Worm (Caenorhabditis elegans): ENCODE data around the gene C31B8.9.

- no peak for TF ChIP-seq fos-1 (tag; optimal IDR thresholded peaks at IDR 0.05)
- TF ChIP-seq madf-5 (GFP tag; IDR thresholded peaks at IDR 0.05), result no peak
- no peak for TF ChIP-seq lsy-2 (tag; optimal IDR thresholded peaks at IDR 0.05)
- no peak for TF ChIP-seq gei-8 (GFP tag; optimal IDR thresholded peaks at IDR 0.05)
- no peak for TF ChIP-seq set-16 (GFP tag; IDR thresholded peaks at IDR 0.05)
- no peak for TF ChIP-seq spr-1 (tag; optimal IDR thresholded peaks at IDR 0.05)
Measured at ce11 chrV:2922594-2922993, 9.8 kb upstream of the C31B8.9 start, which contains the start of gene srh-38.

All from whole organism, L4 larva.